Worm (Caenorhabditis elegans) whole organism, L2 larva: ENCODE data around the gene col-145.

Experiments
- C34F6.9 ChIP-seq: fragments of 150-350 bp; optimal IDR thresholded peaks from 2 replicates; lab custom pipeline; 2014; ENCODE audit warnings: missing biosample characterization, missing genetic modification characterization
- F13H6.1 ChIP-seq: sonication (generic microtip); optimal IDR thresholded peaks from 2 replicates; lab custom pipeline; 2016; ENCODE audit warnings: missing genetic modification characterization, missing compliant biosample characterization
- R02D3.7 ChIP-seq: fragments of 150-350 bp; optimal IDR thresholded peaks from 2 replicates; lab custom pipeline; 2014; ENCODE audit warnings: missing biosample characterization, missing genetic modification characterization
- Y55F3AM.14 ChIP-seq: fragments of 200-800 bp; sonication (Bioruptor generic); optimal IDR thresholded peaks from 2 replicates; lab custom pipeline; 2018; ENCODE audit warnings: mild to moderate bottlenecking, missing genetic modification characterization, missing compliant biosample characterization
- ceh-16 ChIP-seq: fragments of 150-350 bp; optimal IDR thresholded peaks from 2 replicates; lab custom pipeline; 2014; ENCODE audit warnings: missing biosample characterization, missing genetic modification characterization
- ceh-82 ChIP-seq: fragments of 150-350 bp; optimal IDR thresholded peaks from 2 replicates; lab custom pipeline; 2014; ENCODE audit warnings: missing biosample characterization, missing genetic modification characterization
- crh-2 ChIP-seq: sonication (generic microtip); optimal IDR thresholded peaks from 2 replicates; lab custom pipeline; 2017; ENCODE audit warnings: missing biosample characterization, missing genetic modification characterization
- dmd-4 ChIP-seq: sonication (generic microtip); optimal IDR thresholded peaks from 2 replicates; lab custom pipeline; 2017; ENCODE audit warnings: missing biosample characterization, missing genetic modification characterization
- egl-27 ChIP-seq: sonication (generic microtip); optimal IDR thresholded peaks from 3 replicates; lab custom pipeline; 2017; ENCODE audit warnings: missing biosample characterization, missing genetic modification reagents, missing genetic modification characterization
- elt-1 ChIP-seq: fragments of 150-350 bp; optimal IDR thresholded peaks from 2 replicates; lab custom pipeline; 2014; ENCODE audit warnings: missing biosample characterization, missing genetic modification characterization
- gmeb-1 ChIP-seq: fragments of 150-350 bp; optimal IDR thresholded peaks from 2 replicates; lab custom pipeline; 2014; ENCODE audit warnings: missing biosample characterization, missing genetic modification characterization
- lin-13 ChIP-seq: fragments of 150-350 bp; optimal IDR thresholded peaks from 2 replicates; lab custom pipeline; 2014; ENCODE audit warnings: missing biosample characterization, missing genetic modification reagents, missing genetic modification characterization
- lin-39 ChIP-seq: fragments of 150-350 bp; optimal IDR thresholded peaks from 2 replicates; lab custom pipeline; 2014; ENCODE audit warnings: missing biosample characterization, missing genetic modification reagents, missing genetic modification characterization
- lsy-2 ChIP-seq, 2 experiments: fragments of 150-350 bp in 1 of 2; sonication (generic microtip) in 1 of 2; optimal IDR thresholded peaks; 2 replicates each; lab custom pipeline; 2014 to 2017; ENCODE audit warnings: missing biosample characterization in 2 of 2, missing genetic modification characterization in 2 of 2
- mdl-1 ChIP-seq, 2 experiments: fragments of 150-350 bp in 1 of 2; sonication (generic microtip) in 1 of 2; optimal IDR thresholded peaks; 2 replicates each; lab custom pipeline; 2017; ENCODE audit warnings: missing biosample characterization in 2 of 2, missing genetic modification characterization in 2 of 2
- nhr-10 ChIP-seq: sonication (generic microtip); optimal IDR thresholded peaks from 2 replicates; lab custom pipeline; 2017; ENCODE audit warnings: missing biosample characterization, missing genetic modification characterization
- nhr-11 ChIP-seq: fragments of 150-350 bp; optimal IDR thresholded peaks from 2 replicates; lab custom pipeline; 2014; ENCODE audit warnings: missing biosample characterization, missing genetic modification characterization
- nhr-12 ChIP-seq: fragments of 150-350 bp; optimal IDR thresholded peaks from 2 replicates; lab custom pipeline; 2014; ENCODE audit warnings: missing biosample characterization, missing genetic modification characterization
- nhr-21 ChIP-seq: fragments of 150-350 bp; optimal IDR thresholded peaks from 2 replicates; lab custom pipeline; 2014; ENCODE audit warnings: missing biosample characterization, missing genetic modification characterization
- nhr-237 ChIP-seq: fragments of 150-350 bp; optimal IDR thresholded peaks from 2 replicates; lab custom pipeline; 2014; ENCODE audit warnings: missing biosample characterization, missing genetic modification characterization
- nhr-25 ChIP-seq: fragments of 150-350 bp; sonication (generic microtip); optimal IDR thresholded peaks from 3 replicates; lab custom pipeline; 2014; ENCODE audit warnings: missing biosample characterization, missing genetic modification characterization
- nhr-6 ChIP-seq: fragments of 150-350 bp; optimal IDR thresholded peaks from 2 replicates; lab custom pipeline; 2014; ENCODE audit warnings: missing biosample characterization, missing genetic modification characterization
- nhr-77 ChIP-seq: fragments of 150-350 bp; optimal IDR thresholded peaks from 2 replicates; lab custom pipeline; 2014; ENCODE audit warnings: missing biosample characterization, missing genetic modification characterization
- peb-1 ChIP-seq: fragments of 150-350 bp; optimal IDR thresholded peaks from 2 replicates; lab custom pipeline; 2014; ENCODE audit warnings: missing biosample characterization, missing genetic modification characterization
- sem-4 ChIP-seq: fragments of 150-350 bp; optimal IDR thresholded peaks from 2 replicates; lab custom pipeline; 2014; ENCODE audit warnings: missing biosample characterization, missing genetic modification reagents, missing genetic modification characterization
- sma-3 ChIP-seq: sonication (generic microtip); optimal IDR thresholded peaks from 2 replicates; lab custom pipeline; 2016; ENCODE audit warnings: missing genetic modification reagents, missing genetic modification characterization, missing compliant biosample characterization
- sma-9 ChIP-seq, 2 experiments: fragments of 150-350 bp in 1 of 2; sonication (generic microtip) in 1 of 2; optimal IDR thresholded peaks; 2 replicates each; lab custom pipeline; 2014 to 2016; ENCODE audit warnings: missing genetic modification characterization in 2 of 2, mild to moderate bottlenecking in 1 of 2, missing biosample characterization in 1 of 2, missing compliant biosample characterization in 1 of 2, missing genetic modification reagents in 1 of 2, moderate library complexity in 1 of 2
- unc-39 ChIP-seq: fragments of 150-350 bp; optimal IDR thresholded peaks from 2 replicates; lab custom pipeline; 2014; ENCODE audit warnings: missing biosample characterization, missing genetic modification characterization
- unc-55 ChIP-seq: fragments of 150-350 bp; sonication (generic microtip); optimal IDR thresholded peaks from 3 replicates; lab custom pipeline; 2014; ENCODE audit warnings: missing biosample characterization, missing genetic modification reagents, missing genetic modification characterization
- unc-62 ChIP-seq: fragments of 150-350 bp; optimal IDR thresholded peaks from 2 replicates; lab custom pipeline; 2014; ENCODE audit warnings: missing biosample characterization, missing genetic modification reagents, missing genetic modification characterization
- zag-1 ChIP-seq: fragments of 150-350 bp; optimal IDR thresholded peaks from 2 replicates; lab custom pipeline; 2014; ENCODE audit warnings: missing biosample characterization, missing genetic modification characterization
- ztf-1 ChIP-seq: fragments of 200-800 bp; sonication (Bioruptor generic); conservative IDR thresholded peaks from 2 replicates; pipeline ENCODE4 v1.3.6; 2022; ENCODE audit warnings: missing genetic modification characterization, missing compliant biosample characterization

col-145 gene

ce11 chrV:9198887-9199286 lies 36.1 kb upstream of the col-145 start, which contains the start of gene str-177:
Gene str-177 (minus strand): TSS chrV:9198987.
- no peak for TF ChIP-seq ztf-1 (GFP tag; lab: Robert Waterston, UW)
- no peak for TF ChIP-seq unc-39 (tag; lab: Kevin White, UChicago)
- TF ChIP-seq nhr-21 (tag; lab: Kevin White, UChicago): no peak
- TF ChIP-seq nhr-25: no peak

- TF ChIP-seq egl-27 (no peak), Y55F3AM.14 (GFP tag; lab: Kevin White, UChicago) (no peak), nhr-6 (tag; lab: Kevin White, UChicago) (no peak), sma-3 (GFP tag; lab: Kevin White, UChicago) (no peak), crh-2 (tag; lab: Kevin White, UChicago) (no peak), ceh-16 (tag; lab: Kevin White, UChicago) (no peak), R02D3.7 (tag; lab: Kevin White, UChicago) (no peak), ceh-82 (no peak), nhr-21 (tag; lab: Kevin White, UChicago) (no peak), unc-39 (tag; lab: Kevin White, UChicago) (no peak), nhr-237 (tag; lab: Kevin White, UChicago) (no peak), nhr-77 (tag; lab: Kevin White, UChicago) (no peak), sem-4 (tag; lab: Kevin White, UChicago) (no peak)
Measured at ce11 chrV:9197121-9197520, 34.3 kb upstream of the col-145 start, which contains the start of gene C24B5.4. Gene C24B5.4 (minus strand): TSS chrV:9197326.

- no peak for TF ChIP-seq elt-1 (tag; lab: Kevin White, UChicago)
- peak in 1 of 2 experiments; percentile 22 for TF ChIP-seq lsy-2 (tag; optimal IDR thresholded peaks at IDR 0.05; lab: Kevin White, UChicago)
- TF ChIP-seq sem-4 (tag; lab: Kevin White, UChicago): peak; percentile 43
- peak in 1 of 2 experiments; percentile 5 for TF ChIP-seq mdl-1 (tag; optimal IDR thresholded peaks at IDR 0.05; lab: Kevin White, UChicago)
- peak; percentile 49 for TF ChIP-seq unc-55 (GFP tag; lab: Kevin White, UChicago)
- TF ChIP-seq ztf-1 (GFP tag; lab: Robert Waterston, UW): no peak
- TF ChIP-seq C34F6.9 (tag; lab: Kevin White, UChicago): peak; percentile 14
Measured at ce11 chrV:9194055-9194454, 31.2 kb upstream of the col-145 start.

- TF ChIP-seq nhr-21 (tag; lab: Kevin White, UChicago) (no peak), lin-39 (tag; lab: Kevin White, UChicago) (no peak), nhr-12 (tag; lab: Kevin White, UChicago) (no peak), zag-1 (tag; lab: Kevin White, UChicago) (peak; percentile 13)
Measured at ce11 chrV:9191406-9191805, 28.6 kb upstream of the col-145 start, which contains the start of gene sphr-1. Gene sphr-1 (plus strand): TSS chrV:9191610.

ce11 chrV:9186028-9186427 lies 23.2 kb upstream of the col-145 start:
- TF ChIP-seq gmeb-1: no peak
- no peak for TF ChIP-seq unc-62
- TF ChIP-seq lin-39 (tag; lab: Kevin White, UChicago): no peak
- TF ChIP-seq nhr-10 (tag; lab: Kevin White, UChicago): no peak
- TF ChIP-seq peb-1: no peak
- TF ChIP-seq nhr-11 (tag; lab: Kevin White, UChicago): no peak
- TF ChIP-seq sma-9 (GFP tag; optimal IDR thresholded peaks at IDR 0.05; lab: Kevin White, UChicago): no peak
- TF ChIP-seq sma-9 (tag; optimal IDR thresholded peaks at IDR 0.05; lab: Kevin White, UChicago): no peak
- no peak for TF ChIP-seq dmd-4 (tag; lab: Kevin White, UChicago)
- TF ChIP-seq lin-13 (GFP tag; lab: Kevin White, UChicago): no peak
- no peak for TF ChIP-seq F13H6.1 (tag; lab: Kevin White, UChicago)
- no peak for TF ChIP-seq nhr-237 (tag; lab: Kevin White, UChicago)
